Fruit fly (Drosophila melanogaster) Kc167 (cell line): ENCODE measurements around the gene Pdcd4.

Source experiments
- Myc ChIP-seq: fragments of >200 bp; optimal IDR thresholded peaks from 2 replicates; lab custom pipeline; 2017; ENCODE audit warnings: missing external identifiers
- Sin3A ChIP-seq: fragments of >200 bp; optimal IDR thresholded peaks from 2 replicates; lab custom pipeline; 2018; ENCODE audit warnings: missing external identifiers
- h ChIP-seq: fragments of >200 bp; optimal IDR thresholded peaks from 3 replicates; lab custom pipeline; 2018; ENCODE audit warnings: missing external identifiers
- insv ChIP-seq: fragments of >200 bp; optimal IDR thresholded peaks from 3 replicates; lab custom pipeline; 2018; ENCODE audit warnings: missing external identifiers
- psq ChIP-seq: fragments of >200 bp; optimal IDR thresholded peaks from 2 replicates; lab custom pipeline; 2017; ENCODE audit warnings: missing external identifiers

DNA sequence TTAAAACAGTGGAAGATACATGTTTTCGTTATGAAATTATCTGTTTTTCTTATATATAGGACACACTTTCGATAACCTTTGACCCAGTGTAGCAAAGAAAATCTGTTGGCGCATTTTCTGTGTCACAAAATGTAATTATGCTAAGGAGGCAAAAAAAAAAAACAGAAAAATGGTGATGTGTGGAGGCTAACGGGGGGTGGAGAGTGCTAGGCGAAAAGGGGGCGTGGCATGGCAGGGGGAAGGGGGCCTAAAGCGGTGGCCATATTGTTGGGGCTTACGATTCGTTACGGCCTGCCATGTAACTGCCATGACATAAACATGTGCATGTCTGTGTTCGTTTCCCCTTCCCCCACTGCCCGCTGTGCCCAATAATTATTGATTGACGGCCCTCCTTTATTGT lies 10.0 kb upstream of the Pdcd4 start:
- TF ChIP-seq psq (lab: Kevin White, UChicago) = no peak
- no peak for TF ChIP-seq h (lab: Kevin White, UChicago)
- TF ChIP-seq insv = no peak
- no peak for TF ChIP-seq Sin3A (lab: Kevin White, UChicago)
- no peak for TF ChIP-seq Myc (lab: Kevin White, UChicago)
